Worm (Caenorhabditis elegans) whole organism, midembryonic: ENCODE results near the gene C04C11.25.

ENCODE experiments used
- T22C8.4 ChIP-seq: fragments of 200-800 bp; sonication (Bioruptor generic); IDR thresholded peaks from 2 replicates; pipeline ENCODE4 v1.3.6; 2022; ENCODE audit warnings: missing genetic modification characterization, missing compliant biosample characterization
- cog-1 ChIP-seq: sonication (generic microtip); optimal IDR thresholded peaks from 2 replicates; lab custom pipeline; 2016; ENCODE audit warnings: missing genetic modification characterization, missing compliant biosample characterization
- flt-1 ChIP-seq: fragments of 200-800 bp; sonication (Bioruptor generic); IDR thresholded peaks from 2 replicates; pipeline ENCODE4 v1.3.6; 2022; ENCODE audit warnings: missing genetic modification characterization, missing compliant biosample characterization
- klf-2 ChIP-seq: fragments of 200-800 bp; sonication (Bioruptor generic); conservative IDR thresholded peaks from 2 replicates; pipeline ENCODE4 v1.3.6; 2022; ENCODE audit warnings: missing genetic modification reagents, missing genetic modification characterization, missing compliant biosample characterization
- med-1 ChIP-seq: sonication (generic microtip); optimal IDR thresholded peaks from 2 replicates; lab custom pipeline; 2017; ENCODE audit warnings: missing genetic modification characterization, mild to moderate bottlenecking, missing compliant biosample characterization, antibody characterized with exemption, missing genetic modification reagents; ENCODE audit not compliant: insufficient read depth
- ref-1 ChIP-seq: fragments of 200-800 bp; sonication (Bioruptor generic); conservative IDR thresholded peaks from 2 replicates; pipeline ENCODE4 v1.3.6; 2022; ENCODE audit warnings: missing genetic modification reagents, missing genetic modification characterization, missing compliant biosample characterization
- tab-1 ChIP-seq: fragments of 200-800 bp; sonication (Bioruptor generic); IDR thresholded peaks from 2 replicates; pipeline ENCODE4 v1.3.6; 2022; ENCODE audit warnings: missing genetic modification characterization, missing compliant biosample characterization
- ztf-23 ChIP-seq: fragments of 200-800 bp; sonication (Bioruptor generic); IDR thresholded peaks from 2 replicates; pipeline ENCODE4 v1.3.6; 2022; ENCODE audit warnings: missing genetic modification reagents, missing genetic modification characterization, missing compliant biosample characterization
- ztf-29 ChIP-seq: fragments of 200-800 bp; sonication (Bioruptor generic); IDR thresholded peaks from 2 replicates; pipeline ENCODE4 v1.3.6; 2022; ENCODE audit warnings: missing genetic modification reagents, missing genetic modification characterization, missing compliant biosample characterization

The C04C11.25 gene

DNA sequence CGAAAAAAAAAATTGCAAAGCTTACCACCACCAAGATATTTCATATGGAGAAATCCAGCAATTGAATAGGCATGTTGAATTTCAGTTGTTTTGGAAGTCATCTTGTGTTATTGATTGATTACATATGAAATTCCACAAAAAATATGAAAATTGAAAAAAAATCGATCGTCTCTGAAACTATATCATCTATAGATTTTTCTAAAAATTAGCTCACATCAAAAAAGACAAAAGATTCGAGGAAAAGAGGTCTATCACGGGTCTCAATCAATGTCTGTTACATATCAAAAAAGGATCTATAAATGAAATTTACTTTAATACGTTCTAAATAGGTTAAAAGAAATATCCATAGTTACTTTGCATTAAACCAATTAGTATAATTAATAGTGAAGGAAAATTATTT lies 2.8 kb downstream of the C04C11.25 start, which contains the start of gene tbc-19:
TSS of gene tbc-19 (minus strand) at position 101 of the 400 bp plus-strand sequence.
- TF ChIP-seq ref-1 (GFP tag; lab: Robert Waterston, UW): no peak
- TF ChIP-seq flt-1: no peak
- TF ChIP-seq tab-1 (GFP tag; lab: Robert Waterston, UW): no peak
- no peak for TF ChIP-seq klf-2 (GFP tag; lab: Robert Waterston, UW)
- no peak for TF ChIP-seq T22C8.4
- TF ChIP-seq cog-1: no peak
- no peak for TF ChIP-seq ztf-29 (GFP tag; lab: Robert Waterston, UW)
- TF ChIP-seq ztf-23 (GFP tag; lab: Robert Waterston, UW): no peak
- TF ChIP-seq med-1: no peak

DNA sequence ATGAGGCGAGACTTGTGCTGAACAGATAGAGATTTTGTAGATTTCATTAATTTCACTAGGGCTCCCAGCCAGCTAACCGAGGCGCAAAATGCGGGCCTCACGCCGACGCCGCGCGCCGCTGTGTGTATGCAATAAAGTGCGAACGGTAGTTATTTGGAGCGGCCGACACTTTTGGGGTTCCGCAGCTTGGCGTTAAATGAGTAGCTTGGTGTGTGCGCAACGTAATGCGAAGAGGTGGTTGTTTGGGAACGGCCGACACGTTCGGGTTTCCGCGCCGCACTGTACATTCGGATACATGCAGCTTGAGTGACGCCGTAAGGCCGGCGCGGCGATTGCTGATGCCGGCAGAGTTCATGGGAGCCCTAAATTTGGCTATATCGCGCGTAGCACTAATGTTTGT lies 7.1 kb downstream of the C04C11.25 start:
- TF ChIP-seq flt-1 (no peak), ztf-23 (GFP tag; lab: Robert Waterston, UW) (no peak), tab-1 (GFP tag; lab: Robert Waterston, UW) (no peak), med-1 (no peak), ztf-29 (GFP tag; lab: Robert Waterston, UW) (no peak), klf-2 (GFP tag; lab: Robert Waterston, UW) (no peak), T22C8.4 (no peak), cog-1 (no peak), ref-1 (GFP tag; lab: Robert Waterston, UW) (no peak)

DNA sequence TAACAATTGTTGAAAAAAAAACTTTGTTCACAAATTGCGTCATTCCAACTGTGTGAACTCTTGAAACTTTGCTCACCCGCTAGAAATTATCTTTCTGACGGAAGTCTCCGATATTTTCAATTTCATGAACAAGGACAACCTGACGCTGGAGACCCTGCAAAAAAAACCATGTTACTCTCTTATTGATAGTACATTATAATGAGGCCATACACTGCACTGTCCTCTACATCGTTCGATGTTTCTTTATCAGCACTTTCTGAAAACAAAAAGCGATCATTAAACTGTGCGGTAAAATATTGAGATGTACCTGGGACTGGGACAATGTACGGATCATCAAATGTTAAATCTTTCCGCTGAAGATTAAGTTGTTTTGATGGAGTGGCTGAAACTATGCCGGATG lies 11.7 kb downstream of the C04C11.25 start:
- TF ChIP-seq med-1: no peak
- TF ChIP-seq cog-1: no peak
- TF ChIP-seq ztf-29 (GFP tag; lab: Robert Waterston, UW): no peak
- no peak for TF ChIP-seq T22C8.4
- TF ChIP-seq tab-1 (GFP tag; lab: Robert Waterston, UW): no peak
- TF ChIP-seq ztf-23 (GFP tag; lab: Robert Waterston, UW): no peak
- no peak for TF ChIP-seq flt-1

DNA sequence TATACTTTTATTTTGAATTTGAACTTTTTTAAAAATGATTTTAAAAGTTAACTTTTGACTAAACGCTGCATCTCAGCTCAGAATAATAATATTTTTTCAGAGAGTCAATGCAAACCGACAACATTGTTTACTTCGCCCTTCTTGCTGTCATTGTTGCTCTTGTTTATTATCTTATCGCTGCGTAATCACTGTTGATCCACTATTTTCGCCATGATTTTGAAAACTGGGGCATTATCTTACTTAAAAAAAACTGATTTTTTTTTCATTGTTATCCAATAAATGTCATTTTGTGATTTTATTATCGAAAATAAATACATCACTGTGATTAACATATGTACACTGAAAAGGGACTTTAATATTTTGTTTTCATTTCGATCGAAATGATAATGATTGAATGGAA lies 12.5 kb downstream of the C04C11.25 start:
- no peak for TF ChIP-seq tab-1 (GFP tag; lab: Robert Waterston, UW)
- TF ChIP-seq ztf-29 (GFP tag; lab: Robert Waterston, UW): no peak
- TF ChIP-seq ztf-23 (GFP tag; lab: Robert Waterston, UW): no peak
- TF ChIP-seq klf-2 (GFP tag; lab: Robert Waterston, UW): no peak
- TF ChIP-seq cog-1: no peak
- TF ChIP-seq ref-1 (GFP tag; lab: Robert Waterston, UW): no peak
- TF ChIP-seq T22C8.4: no peak
- TF ChIP-seq med-1: no peak
- TF ChIP-seq flt-1: no peak

DNA sequence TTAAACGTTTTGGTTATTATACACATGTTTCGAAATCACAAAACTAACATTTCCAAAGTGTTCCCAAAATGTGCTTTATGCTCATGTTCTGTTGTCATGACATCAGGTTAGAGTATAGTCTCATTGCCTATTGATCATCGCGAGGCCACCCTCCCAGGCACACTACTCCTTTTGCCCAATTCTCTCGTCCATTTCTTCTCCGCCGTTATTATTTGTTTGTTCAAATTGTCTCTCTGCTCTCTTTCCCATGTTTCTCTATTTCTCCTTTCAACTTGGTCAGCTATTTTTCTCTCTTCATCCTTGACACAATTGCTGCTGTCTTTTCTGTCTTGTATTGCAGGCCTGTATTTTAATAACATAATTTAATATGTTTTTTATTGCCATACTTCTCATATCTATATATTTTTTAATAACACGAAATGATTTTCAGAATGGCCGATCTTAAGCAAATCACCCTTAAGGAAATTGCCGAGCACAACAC lies 13.7 kb downstream of the C04C11.25 start, which contains the start of gene cytb-5.1:
TSS of gene cytb-5.1 (plus strand) at position 431 of the 481 bp plus-strand sequence.
- TF ChIP-seq ztf-29 (GFP tag; lab: Robert Waterston, UW) (no peak), tab-1 (GFP tag; lab: Robert Waterston, UW) (no peak), flt-1 (no peak), T22C8.4 (no peak), ztf-23 (GFP tag; lab: Robert Waterston, UW) (no peak), klf-2 (GFP tag; lab: Robert Waterston, UW) (no peak), cog-1 (no peak), ref-1 (GFP tag; lab: Robert Waterston, UW) (no peak), med-1 (no peak)

DNA sequence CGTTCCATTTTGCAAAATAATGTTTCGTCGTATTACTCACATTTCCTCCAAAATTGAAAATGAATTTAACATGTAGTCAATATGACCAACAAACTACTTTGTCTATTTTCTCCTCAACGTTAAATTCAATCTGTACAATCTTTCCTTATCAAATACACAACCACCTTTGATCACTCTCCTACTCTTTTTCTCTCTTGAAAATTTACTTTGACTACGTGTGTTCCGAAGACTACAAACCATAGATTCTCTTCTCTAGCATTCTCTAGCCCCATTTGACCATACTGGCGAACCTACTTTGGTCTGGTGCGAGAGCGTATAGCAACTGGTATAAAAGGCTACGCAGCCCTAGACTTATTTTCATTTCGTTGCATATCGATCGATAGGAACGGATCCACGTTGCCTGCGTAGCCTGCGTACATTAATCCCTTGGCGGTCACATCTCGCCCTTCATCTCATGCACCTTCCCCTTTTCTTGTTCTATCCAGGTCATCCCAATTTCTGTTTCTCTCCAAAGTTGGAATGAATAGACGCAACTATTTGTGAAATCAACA lies 15.0 kb downstream of the C04C11.25 start:
- TF ChIP-seq flt-1 (no peak), med-1 (no peak), cog-1 (no peak), ref-1 (GFP tag; lab: Robert Waterston, UW) (no peak), ztf-29 (GFP tag; lab: Robert Waterston, UW) (no peak), ztf-23 (GFP tag; lab: Robert Waterston, UW) (no peak), T22C8.4 (0 out of 2 replicates have a peak, but pooled peaks have one; percentile 28), tab-1 (GFP tag; lab: Robert Waterston, UW) (no peak), klf-2 (GFP tag; lab: Robert Waterston, UW) (0 out of 2 replicates have a peak, but pooled peaks have one; percentile 39)

DNA sequence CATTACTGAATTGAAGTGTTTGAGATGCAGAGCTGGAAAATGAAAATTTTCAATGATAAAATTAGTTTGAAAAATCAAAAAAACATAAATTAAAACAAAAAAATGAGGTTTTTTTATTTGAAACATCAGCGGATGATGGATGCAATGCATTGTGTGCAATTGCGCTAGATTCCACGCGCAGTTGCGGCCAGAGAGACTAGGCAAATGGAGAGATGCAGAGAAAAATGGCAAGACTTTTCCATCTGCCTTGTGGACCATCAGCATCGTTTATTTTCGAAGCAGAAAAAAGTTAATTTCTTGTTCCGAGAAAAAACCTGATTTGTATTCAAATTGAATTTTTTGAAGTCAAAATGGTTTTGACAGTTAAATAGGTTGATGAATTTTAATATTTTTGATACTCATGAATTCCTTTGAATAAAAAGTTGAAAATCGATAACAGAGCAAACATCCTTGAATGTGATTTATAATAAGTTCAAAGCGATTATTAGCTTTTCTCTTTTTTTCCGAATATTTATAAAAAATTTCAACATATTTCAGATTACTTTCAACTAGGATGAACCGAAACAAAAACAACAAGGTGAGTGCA lies 19.4 kb downstream of the C04C11.25 start, which contains the start of the genes C31E10.5 and C31E10.6:
TSS of gene C31E10.5 (minus strand) at position 32 of the 586 bp plus-strand sequence.
TSS of gene C31E10.6 (plus strand) at position 536 of the 586 bp plus-strand sequence.
- TF ChIP-seq cog-1 (peak; percentile 34), flt-1 (0 out of 2 replicates have a peak, but pooled peaks have one; percentile 50), ref-1 (GFP tag; lab: Robert Waterston, UW) (no peak), klf-2 (GFP tag; lab: Robert Waterston, UW) (no peak), ztf-23 (GFP tag; lab: Robert Waterston, UW) (no peak), ztf-29 (GFP tag; lab: Robert Waterston, UW) (no peak), med-1 (no peak), tab-1 (GFP tag; lab: Robert Waterston, UW) (no peak), T22C8.4 (no peak)

DNA sequence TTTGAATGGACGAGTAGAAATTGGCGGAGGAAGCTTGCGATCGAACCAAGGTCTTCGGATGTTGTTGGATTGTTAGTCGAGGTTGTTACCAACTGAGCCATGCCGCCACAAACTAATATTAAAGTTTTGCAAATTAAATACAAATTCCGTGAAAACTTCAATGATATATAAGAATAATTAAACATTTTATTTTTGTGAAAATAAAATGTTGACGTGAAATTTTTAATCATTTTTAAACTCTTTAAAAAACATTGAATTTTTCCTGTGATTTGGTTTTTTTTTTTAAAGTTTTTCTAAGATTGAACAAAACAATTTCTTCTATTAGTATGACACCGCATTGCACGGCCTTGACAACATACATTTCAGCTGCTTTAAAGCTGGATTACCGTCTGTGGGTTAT lies 24.6 kb downstream of the C04C11.25 start, which contains the start of gene C31E10.11:
TSS of gene C31E10.11 (minus strand) at position 101 of the 400 bp plus-strand sequence.
- TF ChIP-seq ref-1 (GFP tag; lab: Robert Waterston, UW) (no peak), ztf-23 (GFP tag; lab: Robert Waterston, UW) (no peak), med-1 (no peak), tab-1 (GFP tag; lab: Robert Waterston, UW) (no peak), flt-1 (no peak), klf-2 (GFP tag; lab: Robert Waterston, UW) (no peak), T22C8.4 (no peak)

DNA sequence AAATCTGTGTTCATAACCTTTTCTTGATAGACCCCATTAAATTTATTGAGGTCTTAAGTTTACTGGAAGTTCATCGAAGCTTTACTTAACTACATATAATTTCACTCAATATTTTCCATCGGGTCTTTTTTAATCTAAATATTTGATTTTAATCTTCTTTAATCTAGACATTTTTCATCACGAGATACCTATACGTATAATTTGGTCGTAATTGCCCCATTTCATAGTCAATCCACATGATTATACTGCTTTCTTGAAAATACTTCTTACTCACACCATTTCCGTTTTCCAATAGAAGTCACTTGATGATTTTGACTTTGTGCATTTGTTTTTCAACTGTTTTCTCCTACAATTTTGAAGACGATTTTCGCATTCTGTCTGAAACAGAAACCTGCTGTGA lies 29.0 kb downstream of the C04C11.25 start, which contains the start of gene irld-24:
TSS of gene irld-24 (plus strand) at position 301 of the 400 bp plus-strand sequence.
- TF ChIP-seq med-1 (no peak), tab-1 (GFP tag; lab: Robert Waterston, UW) (no peak), T22C8.4 (no peak), ref-1 (GFP tag; lab: Robert Waterston, UW) (no peak), flt-1 (no peak), ztf-29 (GFP tag; lab: Robert Waterston, UW) (no peak), cog-1 (no peak), ztf-23 (GFP tag; lab: Robert Waterston, UW) (no peak), klf-2 (GFP tag; lab: Robert Waterston, UW) (no peak)
